Fruit fly (Drosophila melanogaster) whole organism, wandering third instar larva: ENCODE data around the gene CG1965.

ENCODE experiments used
- CG9705 ChIP-seq: fragments of 200-800 bp; sonication (Bioruptor generic); optimal IDR thresholded peaks from 2 replicates; lab custom pipeline; 2018; ENCODE audit warnings: missing biosample characterization, mild to moderate bottlenecking, missing genetic modification characterization
- CrebA ChIP-seq: fragments of 200-800 bp; sonication (Bioruptor generic); optimal IDR thresholded peaks from 2 replicates; lab custom pipeline; 2016; ENCODE audit warnings: missing biosample characterization, mild to moderate bottlenecking, missing genetic modification characterization, borderline replicate concordance
- Hnf4 ChIP-seq: fragments of 200-800 bp; sonication (Bioruptor generic); optimal IDR thresholded peaks from 2 replicates; lab custom pipeline; 2016; ENCODE audit warnings: missing biosample characterization, mild to moderate bottlenecking, missing genetic modification characterization
- Jra ChIP-seq: sonication (Bioruptor generic); optimal IDR thresholded peaks from 2 replicates; lab custom pipeline; 2016; ENCODE audit warnings: missing biosample characterization, missing genetic modification characterization
- Myc ChIP-seq: fragments of >200 bp; optimal IDR thresholded peaks from 2 replicates; lab custom pipeline; 2017
- Rel ChIP-seq, 2 experiments: fragments of 200-800 bp; sonication (Bioruptor generic) in 1 of 2; optimal IDR thresholded peaks; 2 replicates in 1 of 2; 3 replicates in 1 of 2; lab custom pipeline; 2016 to 2019; ENCODE audit warnings: mild to moderate bottlenecking in 2 of 2, missing biosample characterization in 2 of 2, missing genetic modification characterization in 2 of 2, moderate library complexity in 1 of 2
- br ChIP-seq: fragments of 200-800 bp; sonication (Bioruptor generic); optimal IDR thresholded peaks from 2 replicates; lab custom pipeline; 2016; ENCODE audit warnings: missing biosample characterization, missing genetic modification characterization
- dsf ChIP-seq: sonication (Bioruptor generic); optimal IDR thresholded peaks from 2 replicates; lab custom pipeline; 2016; ENCODE audit warnings: missing biosample characterization, missing genetic modification characterization, borderline replicate concordance
- fru ChIP-seq: fragments of 200-800 bp; sonication (Bioruptor generic); optimal IDR thresholded peaks from 3 replicates; lab custom pipeline; 2016; ENCODE audit warnings: missing biosample characterization, mild to moderate bottlenecking, missing genetic modification characterization
- pan ChIP-seq: fragments of >200 bp; optimal IDR thresholded peaks from 2 replicates; lab custom pipeline; 2017
- psq ChIP-seq: fragments of 200-800 bp; sonication (Bioruptor generic); optimal IDR thresholded peaks from 3 replicates; lab custom pipeline; 2017; ENCODE audit warnings: missing biosample characterization, mild to moderate bottlenecking, missing genetic modification characterization, moderate library complexity
- sv ChIP-seq: fragments of 200-800 bp; sonication (Bioruptor generic); optimal IDR thresholded peaks from 3 replicates; lab custom pipeline; 2016; ENCODE audit warnings: missing biosample characterization, missing genetic modification characterization
- usp ChIP-seq: fragments of >200 bp; optimal IDR thresholded peaks from 2 replicates; lab custom pipeline; 2017; ENCODE audit warnings: missing biosample characterization, missing genetic modification characterization

DNA sequence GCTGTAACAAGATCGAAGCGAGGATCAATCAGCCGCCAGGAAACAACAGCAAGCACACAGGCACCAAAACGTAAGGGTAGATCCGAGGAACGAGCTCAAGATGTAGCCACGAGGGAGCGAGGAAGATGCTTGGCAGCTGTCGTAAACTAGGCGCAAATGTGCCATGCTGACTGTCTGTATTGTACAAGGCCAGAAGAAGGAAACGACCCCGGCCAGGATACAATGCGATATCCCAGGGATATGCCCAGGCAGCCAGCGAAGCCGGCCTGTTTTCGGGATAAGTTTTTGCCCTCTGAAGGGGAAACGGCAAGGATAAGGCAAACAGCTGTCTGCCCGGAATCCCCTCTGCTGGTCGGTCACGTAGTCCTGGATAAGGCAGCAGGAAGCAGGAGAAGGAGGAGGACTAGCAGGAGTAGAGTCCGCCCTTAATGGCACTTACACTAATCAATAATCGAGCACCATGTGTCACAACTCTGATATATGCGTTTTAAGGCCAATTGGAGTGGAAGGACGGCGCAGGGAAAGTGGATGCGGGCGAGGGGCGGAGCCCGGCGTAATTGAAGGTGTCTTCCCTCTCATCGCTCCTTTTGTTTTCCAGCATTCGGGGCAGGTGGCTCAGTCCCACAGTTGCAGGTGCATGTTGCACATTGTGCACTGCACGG is 38.4 kb downstream of the CG1965 start:
- TF ChIP-seq fru (GFP tag; lab: Kevin White, UChicago) = no peak
- TF ChIP-seq br (GFP tag; lab: Kevin White, UChicago) = no peak
- TF ChIP-seq sv (GFP tag; lab: Kevin White, UChicago) = no peak
- no peak for TF ChIP-seq pan (lab: Kevin White, UChicago)
- no peak for TF ChIP-seq CrebA (GFP tag; lab: Kevin White, UChicago)
- no peak for TF ChIP-seq Myc (lab: Kevin White, UChicago)
- no peak for TF ChIP-seq Jra (GFP tag; lab: Kevin White, UChicago)
- TF ChIP-seq psq = no peak
- TF ChIP-seq Hnf4 (GFP tag; lab: Kevin White, UChicago) = no peak
- TF ChIP-seq Rel (GFP tag; optimal IDR thresholded peaks at IDR 0.05; lab: Kevin White, UChicago) = no peak
- no peak for TF ChIP-seq Rel (tag; optimal IDR thresholded peaks at IDR 0.05; lab: Kevin White, UChicago)
- TF ChIP-seq CG9705 (GFP tag; lab: Kevin White, UChicago) = no peak
- no peak for TF ChIP-seq usp
- TF ChIP-seq dsf (GFP tag; lab: Kevin White, UChicago) = no peak
